Worm (Caenorhabditis elegans) whole organism, L2 larva: Measurements from ENCODE around the gene acs-14.

ENCODE experiments used
- C34F6.9 ChIP-seq: fragments of 150-350 bp; optimal IDR thresholded peaks from 2 replicates; lab custom pipeline; 2014; ENCODE audit warnings: missing biosample characterization, missing genetic modification characterization
- F13H6.1 ChIP-seq: sonication (generic microtip); optimal IDR thresholded peaks from 2 replicates; lab custom pipeline; 2016; ENCODE audit warnings: missing genetic modification characterization, missing compliant biosample characterization
- ZK546.5 ChIP-seq: sonication (generic microtip); optimal IDR thresholded peaks from 2 replicates; lab custom pipeline; 2017; ENCODE audit warnings: missing biosample characterization, missing genetic modification characterization
- ama-1 ChIP-seq: fragments of 150-350 bp; optimal IDR thresholded peaks from 2 replicates; lab custom pipeline; 2018; ENCODE audit warnings: inconsistent platforms
- blmp-1 ChIP-seq: sonication (generic microtip); optimal IDR thresholded peaks from 2 replicates; lab custom pipeline; 2017; ENCODE audit warnings: missing genetic modification characterization, mild to moderate bottlenecking, missing compliant biosample characterization, antibody characterized with exemption, moderate library complexity; ENCODE audit not compliant: insufficient read depth
- ceh-16 ChIP-seq: fragments of 150-350 bp; optimal IDR thresholded peaks from 2 replicates; lab custom pipeline; 2014; ENCODE audit warnings: missing biosample characterization, missing genetic modification characterization
- ceh-82 ChIP-seq: fragments of 150-350 bp; optimal IDR thresholded peaks from 2 replicates; lab custom pipeline; 2014; ENCODE audit warnings: missing biosample characterization, missing genetic modification characterization
- crh-2 ChIP-seq: sonication (generic microtip); optimal IDR thresholded peaks from 2 replicates; lab custom pipeline; 2017; ENCODE audit warnings: missing biosample characterization, missing genetic modification characterization
- elt-1 ChIP-seq: fragments of 150-350 bp; optimal IDR thresholded peaks from 2 replicates; lab custom pipeline; 2014; ENCODE audit warnings: missing biosample characterization, missing genetic modification characterization
- elt-3 ChIP-seq: sonication (generic microtip); optimal IDR thresholded peaks from 2 replicates; lab custom pipeline; 2017; ENCODE audit warnings: missing biosample characterization, missing genetic modification characterization
- fos-1 ChIP-seq: fragments of 150-350 bp; optimal IDR thresholded peaks from 2 replicates; lab custom pipeline; 2014; ENCODE audit warnings: missing biosample characterization, missing genetic modification characterization
- gmeb-1 ChIP-seq: fragments of 150-350 bp; optimal IDR thresholded peaks from 2 replicates; lab custom pipeline; 2014; ENCODE audit warnings: missing biosample characterization, missing genetic modification characterization
- lin-11 ChIP-seq: fragments of 150-350 bp; sonication (generic microtip); optimal IDR thresholded peaks from 2 replicates; lab custom pipeline; 2014; ENCODE audit warnings: missing biosample characterization, missing genetic modification characterization, inconsistent platforms, mixed read lengths
- lin-13 ChIP-seq: fragments of 150-350 bp; optimal IDR thresholded peaks from 2 replicates; lab custom pipeline; 2014; ENCODE audit warnings: missing biosample characterization, missing genetic modification reagents, missing genetic modification characterization
- lin-39 ChIP-seq: fragments of 150-350 bp; optimal IDR thresholded peaks from 2 replicates; lab custom pipeline; 2014; ENCODE audit warnings: missing biosample characterization, missing genetic modification reagents, missing genetic modification characterization
- lsy-2 ChIP-seq, 2 experiments: fragments of 150-350 bp in 1 of 2; sonication (generic microtip) in 1 of 2; optimal IDR thresholded peaks; 2 replicates each; lab custom pipeline; 2014 to 2017; ENCODE audit warnings: missing biosample characterization in 2 of 2, missing genetic modification characterization in 2 of 2
- mab-5 ChIP-seq: fragments of 150-350 bp; optimal IDR thresholded peaks from 2 replicates; lab custom pipeline; 2014; ENCODE audit warnings: missing biosample characterization, missing genetic modification characterization
- mbf-1 ChIP-seq: sonication (generic microtip); optimal IDR thresholded peaks from 2 replicates; lab custom pipeline; 2017; ENCODE audit warnings: missing biosample characterization, missing genetic modification characterization
- mdl-1 ChIP-seq, 2 experiments: fragments of 150-350 bp in 1 of 2; sonication (generic microtip) in 1 of 2; optimal IDR thresholded peaks; 2 replicates each; lab custom pipeline; 2017; ENCODE audit warnings: missing biosample characterization in 2 of 2, missing genetic modification characterization in 2 of 2
- nhr-10 ChIP-seq: sonication (generic microtip); optimal IDR thresholded peaks from 2 replicates; lab custom pipeline; 2017; ENCODE audit warnings: missing biosample characterization, missing genetic modification characterization
- nhr-11 ChIP-seq: fragments of 150-350 bp; optimal IDR thresholded peaks from 2 replicates; lab custom pipeline; 2014; ENCODE audit warnings: missing biosample characterization, missing genetic modification characterization
- nhr-12 ChIP-seq: fragments of 150-350 bp; optimal IDR thresholded peaks from 2 replicates; lab custom pipeline; 2014; ENCODE audit warnings: missing biosample characterization, missing genetic modification characterization
- nhr-129 ChIP-seq: fragments of 150-350 bp; optimal IDR thresholded peaks from 2 replicates; lab custom pipeline; 2014; ENCODE audit warnings: missing biosample characterization, missing genetic modification characterization
- nhr-21 ChIP-seq: fragments of 150-350 bp; optimal IDR thresholded peaks from 2 replicates; lab custom pipeline; 2014; ENCODE audit warnings: missing biosample characterization, missing genetic modification characterization
- nhr-23 ChIP-seq: fragments of 150-350 bp; optimal IDR thresholded peaks from 2 replicates; lab custom pipeline; 2014; ENCODE audit warnings: missing biosample characterization, missing genetic modification reagents, missing genetic modification characterization
- nhr-25 ChIP-seq: fragments of 150-350 bp; sonication (generic microtip); optimal IDR thresholded peaks from 3 replicates; lab custom pipeline; 2014; ENCODE audit warnings: missing biosample characterization, missing genetic modification characterization
- nhr-6 ChIP-seq: fragments of 150-350 bp; optimal IDR thresholded peaks from 2 replicates; lab custom pipeline; 2014; ENCODE audit warnings: missing biosample characterization, missing genetic modification characterization
- peb-1 ChIP-seq: fragments of 150-350 bp; optimal IDR thresholded peaks from 2 replicates; lab custom pipeline; 2014; ENCODE audit warnings: missing biosample characterization, missing genetic modification characterization
- skn-1 ChIP-seq: sonication (generic microtip); optimal IDR thresholded peaks from 2 replicates; lab custom pipeline; 2017; ENCODE audit warnings: missing biosample characterization, missing genetic modification characterization
- sma-3 ChIP-seq: sonication (generic microtip); optimal IDR thresholded peaks from 2 replicates; lab custom pipeline; 2016; ENCODE audit warnings: missing genetic modification reagents, missing genetic modification characterization, missing compliant biosample characterization
- sma-9 ChIP-seq, 2 experiments: fragments of 150-350 bp in 1 of 2; sonication (generic microtip) in 1 of 2; optimal IDR thresholded peaks; 2 replicates each; lab custom pipeline; 2014 to 2016; ENCODE audit warnings: missing genetic modification characterization in 2 of 2, mild to moderate bottlenecking in 1 of 2, missing biosample characterization in 1 of 2, missing compliant biosample characterization in 1 of 2, missing genetic modification reagents in 1 of 2, moderate library complexity in 1 of 2
- snpc-4 ChIP-seq: fragments of 150-350 bp; optimal IDR thresholded peaks from 2 replicates; lab custom pipeline; 2014; ENCODE audit warnings: missing biosample characterization, missing genetic modification characterization
- ztf-1 ChIP-seq: fragments of 200-800 bp; sonication (Bioruptor generic); conservative IDR thresholded peaks from 2 replicates; pipeline ENCODE4 v1.3.6; 2022; ENCODE audit warnings: missing genetic modification characterization, missing compliant biosample characterization
- ztf-11 ChIP-seq: sonication (generic microtip); optimal IDR thresholded peaks from 2 replicates; lab custom pipeline; 2017; ENCODE audit warnings: missing biosample characterization, missing genetic modification characterization
- ztf-4 ChIP-seq: fragments of 150-350 bp; optimal IDR thresholded peaks from 2 replicates; lab custom pipeline; 2014; ENCODE audit warnings: missing biosample characterization, missing genetic modification characterization

The acs-14 gene

DNA sequence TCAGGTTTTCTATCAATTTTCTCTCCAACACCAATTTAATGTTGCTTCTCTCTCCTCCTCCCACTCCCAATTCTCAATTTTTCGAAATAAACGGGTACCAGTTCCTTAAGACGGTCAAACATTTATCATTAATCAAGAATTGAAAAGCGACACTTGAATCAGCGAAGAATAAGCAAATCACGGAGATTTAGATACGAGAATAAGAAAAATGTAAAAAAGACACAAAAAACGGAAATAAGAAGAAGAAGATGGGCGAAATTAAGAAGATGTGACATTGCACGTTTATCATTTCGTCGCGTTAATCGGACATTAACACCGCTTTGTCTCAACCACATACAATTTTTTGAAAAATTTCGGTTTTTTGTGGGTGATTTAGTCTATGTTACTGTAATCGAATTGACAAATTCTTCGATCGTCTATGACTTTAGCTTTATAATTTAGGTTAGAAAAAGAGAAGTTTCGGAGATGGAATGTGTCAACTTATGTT, 3.4 kb upstream of the acs-14 start, which contains the start of gene haao-1:
Gene haao-1, plus strand, starts transcription at position 437 of the 487 bp plus-strand sequence.
- TF ChIP-seq lin-39 (no peak), lin-13 (GFP tag; lab: Kevin White, UChicago) (no peak), ztf-1 (GFP tag; lab: Robert Waterston, UW) (no peak), sma-9 (GFP tag; optimal IDR thresholded peaks at IDR 0.05; lab: Kevin White, UChicago) (no peak), sma-9 (tag; optimal IDR thresholded peaks at IDR 0.05; lab: Kevin White, UChicago) (no peak), ama-1 (no peak), ztf-4 (no peak), nhr-23 (tag; lab: Kevin White, UChicago) (no peak), snpc-4 (tag; lab: Kevin White, UChicago) (no peak)

DNA sequence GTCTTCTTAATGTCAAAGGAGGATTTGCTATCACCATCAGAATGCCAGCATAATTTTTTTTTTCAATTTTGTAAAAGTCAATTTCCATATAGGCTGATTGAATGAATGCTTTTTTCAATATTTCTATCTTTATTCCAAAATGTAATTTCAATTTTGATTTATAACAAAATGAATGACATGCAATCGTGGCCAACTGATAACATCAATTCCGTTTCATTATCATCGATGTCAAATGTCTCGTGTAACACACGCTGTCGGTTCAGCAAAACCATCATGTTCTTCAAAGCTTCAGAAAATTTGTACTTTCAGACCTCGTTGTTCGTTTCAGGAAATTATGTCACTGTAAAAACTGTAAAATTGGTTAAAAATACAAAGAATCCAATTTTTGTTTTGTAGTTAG, 1.0 kb upstream of the acs-14 start:
- no peak for TF ChIP-seq ceh-16 (tag; lab: Kevin White, UChicago)
- no peak for TF ChIP-seq nhr-25 (tag; lab: Kevin White, UChicago)
- TF ChIP-seq lin-11 (tag; lab: Kevin White, UChicago), result no peak
- TF ChIP-seq nhr-21 (tag; lab: Kevin White, UChicago), result no peak
- no peak for TF ChIP-seq gmeb-1
- TF ChIP-seq blmp-1 (tag; lab: Kevin White, UChicago), result no peak
- peak; percentile 78 for TF ChIP-seq fos-1 (tag; lab: Kevin White, UChicago)
- TF ChIP-seq skn-1 (tag; lab: Kevin White, UChicago), result no peak
- peak; percentile 10 for TF ChIP-seq crh-2
- peak; percentile 30 for TF ChIP-seq sma-9 (GFP tag; optimal IDR thresholded peaks at IDR 0.05; lab: Kevin White, UChicago)
- no peak for TF ChIP-seq sma-9 (tag; optimal IDR thresholded peaks at IDR 0.05; lab: Kevin White, UChicago)
- no peak for TF ChIP-seq elt-1 (tag; lab: Kevin White, UChicago)
- no peak for TF ChIP-seq ztf-4
- TF ChIP-seq mdl-1 (tag; optimal IDR thresholded peaks at IDR 0.05; lab: Kevin White, UChicago), result peak in 1 of 2 experiments; percentile 13
- TF ChIP-seq, all 48 proteins: peak for 4

DNA sequence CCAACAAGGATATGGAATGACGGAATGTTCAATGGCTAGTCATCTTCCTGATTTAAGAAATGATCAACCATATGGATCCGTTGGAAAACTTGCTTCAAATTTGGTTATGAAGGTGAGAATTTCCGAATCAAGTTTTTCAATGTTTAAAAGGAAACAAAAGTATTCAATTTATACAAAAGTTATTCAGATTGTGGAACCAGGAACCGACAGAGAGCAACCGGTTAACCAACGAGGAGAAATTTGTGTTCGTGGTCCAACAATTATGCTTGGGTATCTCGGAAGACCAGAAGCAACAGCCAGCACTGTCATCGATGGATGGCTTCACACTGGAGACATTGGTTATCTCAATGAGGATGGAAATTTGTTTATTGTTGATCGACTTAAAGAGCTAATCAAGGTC, 1.7 kb downstream of the acs-14 start:
- TF ChIP-seq crh-2 (no peak), ztf-11 (tag; lab: Kevin White, UChicago) (no peak), gmeb-1 (no peak), nhr-23 (tag; lab: Kevin White, UChicago) (no peak), mab-5 (tag; lab: Kevin White, UChicago) (no peak), ZK546.5 (tag; lab: Kevin White, UChicago) (no peak), nhr-129 (tag; lab: Kevin White, UChicago) (no peak), ceh-82 (tag; lab: Kevin White, UChicago) (no peak), nhr-6 (no peak), lin-13 (GFP tag; lab: Kevin White, UChicago) (no peak), lin-39 (no peak), mbf-1 (tag; lab: Kevin White, UChicago) (no peak), elt-3 (no peak), nhr-10 (tag; lab: Kevin White, UChicago) (no peak)

DNA sequence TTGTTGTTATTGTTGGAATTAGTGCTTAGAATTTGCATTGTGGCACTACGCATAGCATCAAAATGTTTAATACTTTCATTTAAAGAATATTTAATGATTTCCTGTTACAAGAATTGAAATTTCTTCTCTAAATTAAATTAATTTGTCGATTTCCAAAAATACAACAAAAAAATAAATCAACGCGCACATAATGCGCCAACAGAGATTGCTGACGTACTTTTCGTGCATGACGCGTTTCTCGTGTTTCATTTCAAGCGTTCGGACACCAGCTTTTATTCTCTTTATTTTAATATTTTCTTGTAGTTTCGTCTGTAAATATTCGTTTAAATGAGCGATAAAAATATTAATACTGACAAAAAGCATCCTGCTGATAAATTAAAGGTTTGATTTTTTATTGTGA, 5.7 kb downstream of the acs-14 start, which contains the start of gene eif-2Bdelta:
Gene eif-2Bdelta, plus strand, starts transcription at position 235 of the 400 bp plus-strand sequence.
- TF ChIP-seq gmeb-1 (peak; percentile 73), F13H6.1 (peak; percentile 38), mab-5 (tag; lab: Kevin White, UChicago) (peak; percentile 58), nhr-25 (tag; lab: Kevin White, UChicago) (peak; percentile 39), sma-9 (GFP tag; optimal IDR thresholded peaks at IDR 0.05; lab: Kevin White, UChicago) (peak; percentile 74), sma-9 (tag; optimal IDR thresholded peaks at IDR 0.05; lab: Kevin White, UChicago) (no peak), nhr-11 (tag; lab: Kevin White, UChicago) (no peak), peb-1 (tag; lab: Kevin White, UChicago) (no peak), sma-3 (GFP tag; lab: Kevin White, UChicago) (peak; percentile 46), snpc-4 (tag; lab: Kevin White, UChicago) (peak; percentile 51), C34F6.9 (peak; percentile 82), nhr-12 (no peak), ZK546.5 (tag; lab: Kevin White, UChicago) (no peak), lsy-2 (tag; optimal IDR thresholded peaks at IDR 0.05; lab: Kevin White, UChicago) (peak; percentile 68 to 80), crh-2 (peak; percentile 10)
